Worm (Caenorhabditis elegans): Measurements from ENCODE around the gene scl-2.

scl-2 gene

DNA sequence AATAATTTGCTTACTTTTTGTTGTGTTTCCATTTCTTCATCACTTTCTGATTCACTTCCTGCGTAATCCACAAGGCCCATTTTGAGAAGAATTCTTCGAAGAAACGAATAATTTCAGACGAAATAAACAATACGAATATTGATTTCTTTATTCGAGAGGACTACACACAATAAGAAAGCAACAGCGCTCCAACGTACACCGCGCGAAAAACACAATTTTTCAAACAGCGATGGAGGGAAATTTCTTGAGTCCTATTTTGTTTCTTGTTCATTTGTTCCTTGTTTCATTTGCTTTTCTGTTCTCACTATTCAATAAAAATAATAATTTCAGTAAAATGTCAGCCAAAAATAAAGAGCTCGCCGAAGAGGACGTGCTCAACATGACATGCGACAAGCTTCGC is 36.2 kb downstream of the scl-2 start, which contains the start of the genes prcc-1 and C39E9.12 (continued):
- no peak for TF ChIP-seq B0261.1 (tag; optimal IDR thresholded peaks at IDR 0.05)
- TF ChIP-seq F33H1.4 (GFP tag; IDR thresholded peaks at IDR 0.05): peak; percentile 74
- no peak for TF ChIP-seq K11D2.4 (GFP tag; IDR thresholded peaks at IDR 0.05)
- TF ChIP-seq mel-28 (tag; optimal IDR thresholded peaks at IDR 0.05; ENCODE audit: borderline replicate concordance): no peak
- TF ChIP-seq nfyb-1 (GFP tag; IDR thresholded peaks at IDR 0.05): no peak
- peak; percentile 9 for TF ChIP-seq F49E8.2 (tag; optimal IDR thresholded peaks at IDR 0.05; ENCODE audit: insufficient read depth)
- TF ChIP-seq dpl-1 (GFP tag; optimal IDR thresholded peaks at IDR 0.05): peak; percentile 91
- no peak for TF ChIP-seq egl-44 (GFP tag; IDR thresholded peaks at IDR 0.05)
- no peak for TF ChIP-seq nfya-2 (GFP tag; IDR thresholded peaks at IDR 0.05)
- no peak for TF ChIP-seq atf-7 (tag; optimal IDR thresholded peaks at IDR 0.05)
- no peak for TF ChIP-seq hrde-1 (tag; optimal IDR thresholded peaks at IDR 0.05; ENCODE audit: borderline replicate concordance)
- TF ChIP-seq ztf-22 (GFP tag; optimal IDR thresholded peaks at IDR 0.05): no peak
- no peak for TF ChIP-seq fkh-3 (tag; optimal IDR thresholded peaks at IDR 0.05)
- TF ChIP-seq hlh-26 (GFP tag; conservative IDR thresholded peaks at IDR 0.05): no peak
- no peak for TF ChIP-seq C06A6.2 (GFP tag; conservative IDR thresholded peaks at IDR 0.05)
- peak; percentile 82 for TF ChIP-seq lin-54 (GFP tag; optimal IDR thresholded peaks at IDR 0.05)
- TF ChIP-seq nhr-179 (tag; optimal IDR thresholded peaks at IDR 0.05): no peak
- TF ChIP-seq sptf-2 (GFP tag; optimal IDR thresholded peaks at IDR 0.05): no peak
- no peak for TF ChIP-seq T26A5.8 (tag; optimal IDR thresholded peaks at IDR 0.05)
- TF ChIP-seq hsf-1 (GFP tag; IDR thresholded peaks at IDR 0.05): no peak; the same call in 1 of the 2 replicates
- peak; percentile 54; the same call in 1 of the 2 replicates for TF ChIP-seq ceh-100 (GFP tag; IDR thresholded peaks at IDR 0.05)
- TF ChIP-seq ztf-6 (GFP tag; IDR thresholded peaks at IDR 0.05): no peak
- TF ChIP-seq ccch-3 (GFP tag; optimal IDR thresholded peaks at IDR 0.05): no peak
- TF ChIP-seq K12H6.12 (tag; optimal IDR thresholded peaks at IDR 0.05): no peak
- TF ChIP-seq sea-2 (GFP tag; IDR thresholded peaks at IDR 0.05): no peak
- TF ChIP-seq attf-5 (GFP tag; optimal IDR thresholded peaks at IDR 0.05): peak; percentile 44
- TF ChIP-seq ztf-18 (tag; optimal IDR thresholded peaks at IDR 0.05): no peak
- no peak for TF ChIP-seq chd-7 (tag; optimal IDR thresholded peaks at IDR 0.05)
- no peak for TF ChIP-seq F57C9.4 (tag; optimal IDR thresholded peaks at IDR 0.05)
- no peak for TF ChIP-seq nhr-80 (tag; optimal IDR thresholded peaks at IDR 0.05)
- no peak for TF ChIP-seq unc-62 (GFP tag; optimal IDR thresholded peaks at IDR 0.05)
- no peak for TF ChIP-seq F10E7.11 (tag; optimal IDR thresholded peaks at IDR 0.05)
- TF ChIP-seq nfya-1 (tag; optimal IDR thresholded peaks at IDR 0.05; ENCODE audit: borderline replicate concordance, insufficient read depth): no peak
- TF ChIP-seq snpc-4 (GFP tag; optimal IDR thresholded peaks at IDR 0.05): no peak
- peak in 2 of 4 experiments; percentile 1 to 67 for TF ChIP-seq snpc-4 (tag; optimal IDR thresholded peaks at IDR 0.05)
- TF ChIP-seq unc-130 (GFP tag; optimal IDR thresholded peaks at IDR 0.05): peak; percentile 69
- no peak for TF ChIP-seq lag-1 (GFP tag; IDR thresholded peaks at IDR 0.05)
- TF ChIP-seq lin-40 (tag; optimal IDR thresholded peaks at IDR 0.05): no peak
- TF ChIP-seq lsl-1 (GFP tag; optimal IDR thresholded peaks at IDR 0.05): peak; percentile 74
- TF ChIP-seq pha-4 (tag; optimal IDR thresholded peaks at IDR 0.05): no peak
- no peak for TF ChIP-seq F39B2.1 (GFP tag; IDR thresholded peaks at IDR 0.05)
- TF ChIP-seq let-607 (tag; optimal IDR thresholded peaks at IDR 0.05): no peak
- peak; percentile 95 for TF ChIP-seq madf-6 (GFP tag; IDR thresholded peaks at IDR 0.05)
- no peak for TF ChIP-seq somi-1 (GFP tag; optimal IDR thresholded peaks at IDR 0.05)
- TF ChIP-seq rec-8 (tag; optimal IDR thresholded peaks at IDR 0.05): no peak
- no peak for TF ChIP-seq Y95B8A.8 (GFP tag; IDR thresholded peaks at IDR 0.05)
- TF ChIP-seq F57A8.1 (GFP tag; optimal IDR thresholded peaks at IDR 0.05): no peak
- peak; percentile 82 for TF ChIP-seq ceh-91 (GFP tag; IDR thresholded peaks at IDR 0.05)
- TF ChIP-seq ets-4 (GFP tag; optimal IDR thresholded peaks at IDR 0.05): no peak
